Worm (Caenorhabditis elegans) whole organism, L1 larva: Measurements from ENCODE around the gene Y45F10B.9.
A peak's percentile ranks its signal among the peaks of the same experiment; 100 is the strongest.
"Not testable (repeated sequence)": the region's sequence is repeated elsewhere in the genome, so short reads cannot be mapped to it uniquely, and the experiment has no call there.

Experiments used
- C04F5.9 ChIP-seq: sonication (generic microtip); optimal IDR thresholded peaks from 2 replicates; lab custom pipeline; 2016; ENCODE audit warnings: missing genetic modification characterization, missing compliant biosample characterization
- alr-1 ChIP-seq: fragments of 200-800 bp; sonication (Bioruptor generic); optimal IDR thresholded peaks from 2 replicates; lab custom pipeline; 2018; ENCODE audit warnings: borderline replicate concordance, mild to moderate bottlenecking, missing genetic modification characterization, missing compliant biosample characterization
- ama-1 ChIP-seq: fragments of 150-350 bp; optimal IDR thresholded peaks from 2 replicates; lab custom pipeline; 2014
- ceh-8 ChIP-seq: fragments of 200-800 bp; sonication (Bioruptor generic); optimal IDR thresholded peaks from 2 replicates; lab custom pipeline; 2018; ENCODE audit warnings: mild to moderate bottlenecking, missing genetic modification characterization, moderate library complexity, missing compliant biosample characterization
- ceh-88 ChIP-seq: fragments of 200-800 bp; sonication (Bioruptor generic); IDR thresholded peaks from 2 replicates; pipeline ENCODE4 v1.3.6; 2022; ENCODE audit warnings: missing genetic modification characterization, missing compliant biosample characterization
- ces-1 ChIP-seq: fragments of 150-350 bp; optimal IDR thresholded peaks from 2 replicates; lab custom pipeline; 2014; ENCODE audit warnings: missing biosample characterization, missing genetic modification reagents, missing genetic modification characterization
- dsc-1 ChIP-seq: sonication (generic microtip); optimal IDR thresholded peaks from 2 replicates; lab custom pipeline; 2016; ENCODE audit warnings: mild to moderate bottlenecking, missing genetic modification characterization, missing compliant biosample characterization
- efl-1 ChIP-seq, 4 experiments: fragments of 150-350 bp; optimal IDR thresholded peaks in 3 of 4; peaks in 1 of 4; 1 replicate in 1 of 4; 2 replicates in 3 of 4; lab custom pipeline; 2014; ENCODE audit warnings: missing biosample characterization in 2 of 4, missing genetic modification characterization in 2 of 4, missing genetic modification reagents in 2 of 4
- egl-13 ChIP-seq: sonication (generic microtip); optimal IDR thresholded peaks from 2 replicates; lab custom pipeline; 2016; ENCODE audit warnings: missing genotype, missing genetic modification reagents, missing genetic modification characterization, missing compliant biosample characterization
- egl-27 ChIP-seq, 2 experiments: fragments of 150-350 bp in 1 of 2; sonication (generic microtip); optimal IDR thresholded peaks; 3 replicates each; lab custom pipeline; 2017 to 2018; ENCODE audit warnings: missing biosample characterization in 2 of 2, missing genetic modification characterization in 2 of 2, missing genetic modification reagents in 2 of 2
- fkh-10 ChIP-seq: sonication (generic microtip); optimal IDR thresholded peaks from 2 replicates; lab custom pipeline; 2017; ENCODE audit warnings: missing biosample characterization, missing genetic modification reagents, missing genetic modification characterization
- fkh-4 ChIP-seq: sonication (generic microtip); optimal IDR thresholded peaks from 2 replicates; lab custom pipeline; 2016; ENCODE audit warnings: missing compliant biosample characterization, missing genetic modification characterization, borderline replicate concordance
- hlh-17 ChIP-seq: fragments of 200-800 bp; sonication (Bioruptor generic); optimal IDR thresholded peaks from 2 replicates; lab custom pipeline; 2018; ENCODE audit warnings: missing genetic modification characterization, mild to moderate bottlenecking, missing compliant biosample characterization, moderate library complexity, borderline replicate concordance
- isw-1 ChIP-seq: fragments of 200-800 bp; sonication (Bioruptor generic); IDR thresholded peaks from 2 replicates; pipeline ENCODE4 v1.3.6; 2022; ENCODE audit warnings: missing genetic modification characterization, missing compliant biosample characterization
- jun-1 ChIP-seq: fragments of 150-350 bp; optimal IDR thresholded peaks from 2 replicates; lab custom pipeline; 2014; ENCODE audit warnings: missing biosample characterization, missing genetic modification reagents, missing genetic modification characterization
- lin-13 ChIP-seq: fragments of 150-350 bp; optimal IDR thresholded peaks from 2 replicates; lab custom pipeline; 2014; ENCODE audit warnings: missing biosample characterization, missing genetic modification reagents, missing genetic modification characterization
- lin-14 ChIP-seq: fragments of 200-800 bp; sonication (Bioruptor generic); optimal IDR thresholded peaks from 2 replicates; lab custom pipeline; 2018; ENCODE audit warnings: mild to moderate bottlenecking, missing genetic modification characterization, moderate library complexity, missing compliant biosample characterization
- lin-35 ChIP-seq, 2 experiments: fragments of 150-350 bp; optimal IDR thresholded peaks; 2 replicates each; lab custom pipeline; 2014; ENCODE audit warnings: missing biosample characterization in 2 of 2, missing genetic modification characterization in 2 of 2, missing genetic modification reagents in 2 of 2
- lir-3 ChIP-seq: sonication (generic microtip); optimal IDR thresholded peaks from 2 replicates; lab custom pipeline; 2016; ENCODE audit warnings: mild to moderate bottlenecking, missing genetic modification characterization, moderate library complexity, missing compliant biosample characterization; ENCODE audit not compliant: poor library complexity
- mab-9 ChIP-seq: fragments of 200-800 bp; sonication (Bioruptor generic); IDR thresholded peaks from 2 replicates; pipeline ENCODE4 v1.3.6; 2022; ENCODE audit warnings: missing genetic modification reagents, missing genetic modification characterization, missing compliant biosample characterization
- nhr-11 ChIP-seq: fragments of 150-350 bp; optimal IDR thresholded peaks from 2 replicates; lab custom pipeline; 2014; ENCODE audit warnings: missing biosample characterization, missing genetic modification characterization
- nhr-20 ChIP-seq: sonication (generic microtip); optimal IDR thresholded peaks from 2 replicates; lab custom pipeline; 2016; ENCODE audit warnings: mild to moderate bottlenecking, missing genetic modification characterization, missing compliant biosample characterization
- nhr-76 ChIP-seq: sonication (generic microtip); optimal IDR thresholded peaks from 2 replicates; lab custom pipeline; 2017; ENCODE audit warnings: missing biosample characterization, missing genetic modification characterization
- nhr-85 ChIP-seq: sonication (generic microtip); peaks from one replicate; lab custom pipeline; 2016; ENCODE audit warnings: missing genetic modification characterization, inconsistent platforms, missing compliant biosample characterization
- pax-3 ChIP-seq: fragments of 200-800 bp; sonication (Bioruptor generic); optimal IDR thresholded peaks from 2 replicates; lab custom pipeline; 2018; ENCODE audit warnings: mild to moderate bottlenecking, missing genetic modification characterization, moderate library complexity, missing compliant biosample characterization
- rnt-1 ChIP-seq: sonication (generic microtip); optimal IDR thresholded peaks from 2 replicates; lab custom pipeline; 2016; ENCODE audit warnings: mild to moderate bottlenecking, missing genetic modification characterization, moderate library complexity, missing compliant biosample characterization
- skn-1 ChIP-seq: fragments of 150-350 bp; optimal IDR thresholded peaks from 2 replicates; lab custom pipeline; 2014; ENCODE audit warnings: missing biosample characterization, missing genetic modification characterization
- sox-4 ChIP-seq: sonication (generic microtip); optimal IDR thresholded peaks from 2 replicates; lab custom pipeline; 2016; ENCODE audit warnings: missing genetic modification characterization, missing compliant biosample characterization
- sptf-1 ChIP-seq: fragments of 150-350 bp; optimal IDR thresholded peaks from 2 replicates; lab custom pipeline; 2014; ENCODE audit warnings: missing biosample characterization, missing genetic modification characterization
- tbx-2 ChIP-seq: sonication (generic microtip); optimal IDR thresholded peaks from 2 replicates; lab custom pipeline; 2016; ENCODE audit warnings: missing genetic modification characterization, missing compliant biosample characterization
- tlp-1 ChIP-seq: fragments of 150-350 bp; optimal IDR thresholded peaks from 2 replicates; lab custom pipeline; 2014; ENCODE audit warnings: missing biosample characterization, missing genetic modification characterization
- unc-130 ChIP-seq: fragments of 150-350 bp; optimal IDR thresholded peaks from 2 replicates; lab custom pipeline; 2017; ENCODE audit warnings: missing biosample characterization, missing genetic modification characterization, inconsistent platforms
- unc-98 ChIP-seq: fragments of 200-800 bp; sonication (Bioruptor generic); IDR thresholded peaks from 2 replicates; pipeline ENCODE4 v1.3.6; 2022; ENCODE audit warnings: missing genetic modification characterization, missing compliant biosample characterization
- ztf-11 ChIP-seq, 2 experiments: sonication (generic microtip); optimal IDR thresholded peaks; 2 replicates each; lab custom pipeline; 2016 to 2017; ENCODE audit warnings: missing genetic modification characterization in 2 of 2, missing biosample characterization in 1 of 2, missing compliant biosample characterization in 1 of 2

Y45F10B.9 gene

ce11 chrIV:13578953-13579352 lies 18.8 kb downstream of the Y45F10B.9 start, which contains the start of gene sru-16:
Gene sru-16 (plus strand): TSS chrIV:13579253.
- TF ChIP-seq lin-13; egl-27 (tag; optimal IDR thresholded peaks at IDR 0.05; lab: Kevin White, UChicago); tbx-2 (tag; lab: Kevin White, UChicago): not testable (repeated sequence)

- not testable (repeated sequence) for TF ChIP-seq mab-9 (GFP tag; lab: Robert Waterston, UW); ceh-88 (GFP tag; lab: Robert Waterston, UW); lin-13
Measured at ce11 chrIV:13578174-13578573, 19.5 kb downstream of the Y45F10B.9 start, which contains the start of gene Y45F10B.8. Gene Y45F10B.8 (minus strand): TSS chrIV:13578274.

- TF ChIP-seq isw-1 (GFP tag; lab: Robert Waterston, UW) (no peak), hlh-17 (GFP tag; lab: Kevin White, UChicago) (no peak), ama-1 (lab: Kevin White, UChicago) (no peak), ces-1 (GFP tag; lab: Kevin White, UChicago) (no peak), fkh-4 (tag; lab: Kevin White, UChicago) (no peak), C04F5.9 (tag; lab: Kevin White, UChicago) (no peak), rnt-1 (tag; lab: Kevin White, UChicago) (no peak), egl-13 (tag; lab: Kevin White, UChicago) (no peak), lir-3 (tag; lab: Kevin White, UChicago) (no peak), nhr-76 (tag; lab: Kevin White, UChicago) (no peak), pax-3 (tag; lab: Kevin White, UChicago) (no peak)
Measured at ce11 chrIV:13575673-13576072, 22.0 kb downstream of the Y45F10B.9 start.

ce11 chrIV:13574733-13575132 lies 23.0 kb downstream of the Y45F10B.9 start, which contains the start of gene srd-10:
Gene srd-10 (plus strand): TSS chrIV:13575033.
- TF ChIP-seq nhr-85 (tag; lab: Kevin White, UChicago): peak; percentile 24
- no peak for TF ChIP-seq sptf-1 (tag; lab: Kevin White, UChicago)
- TF ChIP-seq, all 84 proteins: peak for 1

- TF ChIP-seq ceh-8 (GFP tag; lab: Kevin White, UChicago) (no peak), fkh-10 (GFP tag; lab: Kevin White, UChicago) (peak; percentile 80), lin-14 (GFP tag; lab: Kevin White, UChicago) (peak; percentile 49)
- TF ChIP-seq, all 84 proteins: peak for 2
Measured at ce11 chrIV:13564284-13564683, 33.4 kb downstream of the Y45F10B.9 start.

- no peak for TF ChIP-seq lin-13
- TF ChIP-seq tlp-1 (tag; lab: Kevin White, UChicago): no peak
- TF ChIP-seq ztf-11 (tag; optimal IDR thresholded peaks at IDR 0.05; lab: Kevin White, UChicago): no peak
- peak; percentile 47 for TF ChIP-seq lin-14 (GFP tag; lab: Kevin White, UChicago)
- no peak for TF ChIP-seq alr-1 (tag; lab: Kevin White, UChicago)
- TF ChIP-seq efl-1 (optimal IDR thresholded peaks at IDR 0.05; lab: Kevin White, UChicago): no peak
- TF ChIP-seq efl-1 (GFP tag; optimal IDR thresholded peaks at IDR 0.05 in 1 of 2; lab: Kevin White, UChicago): no peak
- TF ChIP-seq dsc-1 (tag; lab: Kevin White, UChicago): peak; percentile 64
- no peak for TF ChIP-seq nhr-11 (tag; lab: Kevin White, UChicago)
- TF ChIP-seq unc-130 (tag; lab: Kevin White, UChicago): no peak
- no peak for TF ChIP-seq jun-1 (tag; lab: Kevin White, UChicago)
- no peak for TF ChIP-seq nhr-20 (tag; lab: Kevin White, UChicago)
- TF ChIP-seq rnt-1 (tag; lab: Kevin White, UChicago): peak; percentile 22
- no peak for TF ChIP-seq lin-35 (GFP tag; optimal IDR thresholded peaks at IDR 0.05; lab: Kevin White, UChicago)
- no peak for TF ChIP-seq unc-98 (GFP tag; lab: Robert Waterston, UW)
- TF ChIP-seq skn-1 (tag; lab: Kevin White, UChicago): no peak
- no peak for TF ChIP-seq sox-4
Measured at ce11 chrIV:13561629-13562028, 36.1 kb downstream of the Y45F10B.9 start, which contains the start of the genes Y45F10B.13 and qui-1. Gene Y45F10B.13 (minus strand): TSS chrIV:13561729. Gene qui-1 (plus strand): TSS chrIV:13561861.
